Fruit fly (Drosophila melanogaster) whole organism, embryonic: ENCODE measurements around the gene Or19a.

ENCODE experiments used
- ATbp ChIP-seq: fragments of 200-800 bp; sonication (Bioruptor generic); optimal IDR thresholded peaks from 2 replicates; lab custom pipeline; 2017; ENCODE audit warnings: missing biosample characterization, mild to moderate bottlenecking, missing genetic modification characterization, missing genetic modification reagents
- CG10543 ChIP-seq: fragments of 200-800 bp; sonication (Bioruptor generic); optimal IDR thresholded peaks from 3 replicates; lab custom pipeline; 2017; ENCODE audit warnings: missing biosample characterization, mild to moderate bottlenecking, missing genetic modification characterization, moderate library complexity
- CG11085 ChIP-seq: fragments of 200-800 bp; sonication (Bioruptor generic); IDR thresholded peaks from 2 replicates; pipeline ENCODE4 v1.3.6; 2022; ENCODE audit warnings: missing biosample characterization, missing genetic modification characterization
- CG12219 ChIP-seq: fragments of 200-800 bp; sonication (Bioruptor generic); optimal IDR thresholded peaks from 3 replicates; lab custom pipeline; 2018; ENCODE audit warnings: missing biosample characterization, mild to moderate bottlenecking, missing genetic modification characterization
- CG12942 ChIP-seq: fragments of 200-800 bp; sonication (Bioruptor generic); optimal IDR thresholded peaks from 3 replicates; lab custom pipeline; 2016; ENCODE audit warnings: missing biosample characterization, missing genetic modification characterization
- CG13287 ChIP-seq: fragments of 200-800 bp; sonication (Bioruptor generic); IDR thresholded peaks from 2 replicates; pipeline ENCODE4 v1.3.6; 2022; ENCODE audit warnings: missing biosample characterization, missing genetic modification characterization; ENCODE audit not compliant: partially characterized antibody
- CG14050 ChIP-seq: fragments of 200-800 bp; sonication (Bioruptor generic); IDR thresholded peaks from 3 replicates; pipeline ENCODE4 v1.3.6; 2022; ENCODE audit warnings: missing biosample characterization, missing genetic modification characterization
- CG15479 ChIP-seq: fragments of 200-800 bp; sonication (Bioruptor generic); optimal IDR thresholded peaks from 3 replicates; lab custom pipeline; 2019; ENCODE audit warnings: missing biosample characterization, mild to moderate bottlenecking, missing genetic modification characterization, moderate library complexity
- CG1602 ChIP-seq: fragments of 200-800 bp; sonication (Bioruptor generic); optimal IDR thresholded peaks from 3 replicates; lab custom pipeline; 2016; ENCODE audit warnings: missing biosample characterization, missing genetic modification characterization
- CG1603 ChIP-seq: fragments of 200-800 bp; sonication (Bioruptor generic); optimal IDR thresholded peaks from 2 replicates; lab custom pipeline; 2019; ENCODE audit warnings: missing biosample characterization, mild to moderate bottlenecking, missing genetic modification characterization, moderate library complexity
- CG17186 ChIP-seq: fragments of 200-800 bp; sonication (Bioruptor generic); optimal IDR thresholded peaks from 3 replicates; lab custom pipeline; 2017; ENCODE audit warnings: missing biosample characterization, missing genetic modification reagents, missing genetic modification characterization
- CG18476 ChIP-seq: fragments of 200-800 bp; sonication (Bioruptor generic); optimal IDR thresholded peaks from 2 replicates; lab custom pipeline; 2016; ENCODE audit warnings: missing biosample characterization, mild to moderate bottlenecking, missing genetic modification characterization
- CG30020 ChIP-seq: fragments of 200-800 bp; optimal IDR thresholded peaks from 2 replicates; lab custom pipeline; 2019; ENCODE audit warnings: missing biosample characterization, mild to moderate bottlenecking, missing genetic modification characterization, moderate library complexity
- CG32767 ChIP-seq: fragments of 200-800 bp; sonication (Bioruptor generic); IDR thresholded peaks from 2 replicates; pipeline ENCODE4 v1.3.6; 2022; ENCODE audit warnings: missing biosample characterization, missing genetic modification characterization
- CG6765 ChIP-seq: fragments of 200-800 bp; sonication (Bioruptor generic); optimal IDR thresholded peaks from 3 replicates; lab custom pipeline; 2017; ENCODE audit warnings: missing biosample characterization, mild to moderate bottlenecking, missing genetic modification characterization
- CG9797 ChIP-seq: fragments of 200-800 bp; sonication (Bioruptor generic); optimal IDR thresholded peaks from 3 replicates; lab custom pipeline; 2018; ENCODE audit warnings: missing biosample characterization, mild to moderate bottlenecking, missing genetic modification characterization
- Deaf1 ChIP-seq: fragments of 200-800 bp; optimal IDR thresholded peaks from 3 replicates; lab custom pipeline; 2019; ENCODE audit warnings: missing biosample characterization, mild to moderate bottlenecking, missing genetic modification characterization, moderate library complexity
- Elba2 ChIP-seq: fragments of 200-800 bp; sonication (Bioruptor generic); optimal IDR thresholded peaks from 3 replicates; lab custom pipeline; 2016; ENCODE audit warnings: missing biosample characterization, missing genetic modification characterization
- Gug ChIP-seq: fragments of 200-800 bp; sonication (Bioruptor generic); IDR thresholded peaks from 4 replicates; pipeline ENCODE4 v1.3.6; 2022; ENCODE audit warnings: missing biosample characterization, missing genetic modification characterization
- HLH4C ChIP-seq: fragments of 200-800 bp; sonication (Bioruptor generic); IDR thresholded peaks from 3 replicates; pipeline ENCODE4 v1.3.6; 2022; ENCODE audit warnings: missing biosample characterization, missing genetic modification characterization; ENCODE audit not compliant: partially characterized antibody
- HLHmδ ChIP-seq: fragments of 200-800 bp; sonication (Bioruptor generic); optimal IDR thresholded peaks from 2 replicates; lab custom pipeline; 2018; ENCODE audit warnings: missing biosample characterization, mild to moderate bottlenecking, missing genetic modification characterization, moderate library complexity
- Med ChIP-seq: fragments of 200-800 bp; sonication (Bioruptor generic); peaks from one replicate; lab custom pipeline; 2016; ENCODE audit warnings: missing biosample characterization, missing genetic modification characterization, mild to moderate bottlenecking, inconsistent platforms, moderate library complexity
- Myb ChIP-seq: fragments of 200-800 bp; sonication (Bioruptor generic); optimal IDR thresholded peaks from 2 replicates; lab custom pipeline; 2016; ENCODE audit warnings: missing biosample characterization, missing genetic modification characterization
- NfI ChIP-seq: fragments of 200-800 bp; sonication (Bioruptor generic); optimal IDR thresholded peaks from 3 replicates; lab custom pipeline; 2018; ENCODE audit warnings: missing biosample characterization, mild to moderate bottlenecking, missing genetic modification characterization, moderate library complexity
- Opbp ChIP-seq: fragments of 200-800 bp; sonication (Bioruptor generic); IDR thresholded peaks from 3 replicates; pipeline ENCODE4 v1.3.6; 2022; ENCODE audit warnings: missing biosample characterization, missing genetic modification characterization; ENCODE audit not compliant: partially characterized antibody
- Six4 ChIP-seq: fragments of 200-800 bp; sonication (Bioruptor generic); optimal IDR thresholded peaks from 2 replicates; lab custom pipeline; 2016; ENCODE audit warnings: missing biosample characterization, missing genetic modification characterization
- Sox100B ChIP-seq: fragments of 200-800 bp; sonication (Bioruptor generic); optimal IDR thresholded peaks from 3 replicates; lab custom pipeline; 2018; ENCODE audit warnings: missing biosample characterization, mild to moderate bottlenecking, missing genetic modification characterization
- Ssrp ChIP-seq: fragments of 200-800 bp; sonication (Bioruptor generic); optimal IDR thresholded peaks from 2 replicates; lab custom pipeline; 2018; ENCODE audit warnings: missing biosample characterization, mild to moderate bottlenecking, missing genetic modification characterization, moderate library complexity
- Vsx1 ChIP-seq: fragments of 200-800 bp; sonication (Bioruptor generic); optimal IDR thresholded peaks from 2 replicates; lab custom pipeline; 2017; ENCODE audit warnings: missing biosample characterization, mild to moderate bottlenecking, missing genetic modification characterization, missing genetic modification reagents
- Xrp1 ChIP-seq: fragments of 200-800 bp; sonication (Bioruptor generic); IDR thresholded peaks from 2 replicates; pipeline ENCODE4 v1.3.6; 2022; ENCODE audit warnings: missing biosample characterization, missing genetic modification characterization
- YL-1 ChIP-seq: fragments of 200-800 bp; sonication (Bioruptor generic); optimal IDR thresholded peaks from 3 replicates; lab custom pipeline; 2017; ENCODE audit warnings: missing biosample characterization, mild to moderate bottlenecking, missing genetic modification characterization
- aop ChIP-seq: fragments of 200-800 bp; sonication (Bioruptor generic); IDR thresholded peaks from 2 replicates; pipeline ENCODE4 v1.3.6; 2022; ENCODE audit warnings: missing biosample characterization, missing genetic modification characterization
- btn ChIP-seq: fragments of 200-800 bp; sonication (Bioruptor generic); optimal IDR thresholded peaks from 2 replicates; lab custom pipeline; 2016; ENCODE audit warnings: missing biosample characterization, missing genetic modification characterization
- chinmo ChIP-seq: fragments of 200-800 bp; sonication (Bioruptor generic); IDR thresholded peaks from 4 replicates; pipeline ENCODE4 v1.3.6; 2022; ENCODE audit warnings: missing biosample characterization, missing genetic modification characterization; ENCODE audit not compliant: partially characterized antibody
- crp ChIP-seq, 2 experiments: fragments of 200-800 bp; sonication (Bioruptor generic); optimal IDR thresholded peaks; 2 replicates in 1 of 2; 3 replicates in 1 of 2; lab custom pipeline; 2017; ENCODE audit warnings: missing biosample characterization in 2 of 2, missing genetic modification characterization in 2 of 2, mild to moderate bottlenecking in 1 of 2, moderate library complexity in 1 of 2
- esg ChIP-seq: fragments of 200-800 bp; sonication (Bioruptor generic); conservative IDR thresholded peaks from 2 replicates; pipeline ENCODE4 v1.3.6; 2022; ENCODE audit warnings: missing biosample characterization, missing genetic modification characterization
- gem ChIP-seq: fragments of 200-800 bp; sonication (Bioruptor generic); optimal IDR thresholded peaks from 2 replicates; lab custom pipeline; 2019; ENCODE audit warnings: missing biosample characterization, mild to moderate bottlenecking, missing genetic modification characterization, moderate library complexity
- inv ChIP-seq: fragments of 200-800 bp; sonication (Bioruptor generic); IDR thresholded peaks from 2 replicates; pipeline ENCODE4 v1.3.6; 2022; ENCODE audit warnings: missing biosample characterization, missing genetic modification characterization; ENCODE audit not compliant: partially characterized antibody
- ken ChIP-seq: fragments of 200-800 bp; sonication (Bioruptor generic); IDR thresholded peaks from 3 replicates; pipeline ENCODE4 v1.3.6; 2022; ENCODE audit warnings: missing biosample characterization, missing genetic modification characterization
- luna ChIP-seq: fragments of 200-800 bp; sonication (Bioruptor generic); optimal IDR thresholded peaks from 2 replicates; lab custom pipeline; 2016; ENCODE audit warnings: missing biosample characterization, missing genetic modification characterization
- nerfin-2 ChIP-seq: fragments of 200-800 bp; sonication (Bioruptor generic); IDR thresholded peaks from 2 replicates; pipeline ENCODE4 v1.3.6; 2022; ENCODE audit warnings: missing biosample characterization, missing genetic modification characterization; ENCODE audit not compliant: partially characterized antibody
- org-1 ChIP-seq: fragments of 200-800 bp; sonication (Bioruptor generic); optimal IDR thresholded peaks from 2 replicates; lab custom pipeline; 2017; ENCODE audit warnings: missing biosample characterization, missing genetic modification characterization
- pan ChIP-seq, 4 experiments: fragments of >200 bp in 3 of 4; fragments of 200-800 bp in 1 of 4; sonication (Bioruptor generic) in 1 of 4; optimal IDR thresholded peaks in 3 of 4; IDR thresholded peaks in 1 of 4; 2 replicates each; pipeline versions ENCODE4 v1.3.6 to Lab custom; 2017 to 2022; ENCODE audit warnings: missing biosample characterization in 2 of 4, missing genetic modification characterization in 2 of 4, mixed read lengths in 1 of 4
- ranshi ChIP-seq: fragments of 200-800 bp; sonication (Bioruptor generic); IDR thresholded peaks from 2 replicates; pipeline ENCODE4 v1.3.6; 2022; ENCODE audit warnings: missing biosample characterization, missing genetic modification characterization
- sens ChIP-seq: fragments of 200-800 bp; sonication (Bioruptor generic); peaks from one replicate; lab custom pipeline; 2016; ENCODE audit warnings: missing biosample characterization, missing genetic modification characterization
- sim ChIP-seq: fragments of 200-800 bp; sonication (Bioruptor generic); IDR thresholded peaks from 2 replicates; pipeline ENCODE4 v1.3.6; 2022; ENCODE audit warnings: missing biosample characterization, missing genetic modification characterization
- sr ChIP-seq: fragments of 200-800 bp; sonication (Bioruptor generic); IDR thresholded peaks from 3 replicates; pipeline ENCODE4 v1.3.6; 2022; ENCODE audit warnings: missing biosample characterization, missing genetic modification characterization
- stwl ChIP-seq: fragments of 200-800 bp; sonication (Bioruptor generic); optimal IDR thresholded peaks from 3 replicates; lab custom pipeline; 2018; ENCODE audit warnings: missing biosample characterization, mild to moderate bottlenecking, missing genetic modification characterization, moderate library complexity
- tna ChIP-seq: fragments of 200-800 bp; sonication (Bioruptor generic); IDR thresholded peaks from 2 replicates; pipeline ENCODE4 v1.3.6; 2022; ENCODE audit warnings: missing biosample characterization, missing genetic modification characterization; ENCODE audit not compliant: partially characterized antibody

Gene Or19a

dm6 chrX:20159679-20160140 lies 16.7 kb upstream of the Or19a start, which contains the start of gene Rab35 (continued):
- TF ChIP-seq CG15479 (GFP tag; lab: Kevin White, UChicago) (no peak), sim (GFP tag; lab: Robert Waterston, UW) (no peak), CG12942 (GFP tag; lab: Kevin White, UChicago) (no peak), gem (tag; lab: Kevin White, UChicago) (peak; percentile 41), YL-1 (GFP tag; lab: Kevin White, UChicago) (no peak), stwl (peak; percentile 54), chinmo (peak; percentile 72; the same call in 1 of the 4 replicates), Vsx1 (GFP tag; lab: Kevin White, UChicago) (no peak), ranshi (GFP tag; lab: Robert Waterston, UW) (peak; percentile 12; the same call in 1 of the 2 replicates), Xrp1 (GFP tag; lab: Robert Waterston, UW) (0 out of 2 replicates have a peak, but pooled peaks have one; percentile 10), CG1602 (no peak), esg (GFP tag; lab: Robert Waterston, UW) (0 out of 2 replicates have a peak, but pooled peaks have one; percentile 13), CG14050 (no peak), pan (optimal IDR thresholded peaks at IDR 0.05; lab: Kevin White, UChicago) (no peak), pan (GFP tag; optimal IDR thresholded peaks at IDR 0.05 in 1 of 2, IDR thresholded peaks at IDR 0.05 in 1 of 2) (no peak), Med (GFP tag; lab: Kevin White, UChicago) (peak; percentile 66), Deaf1 (tag; lab: Kevin White, UChicago) (no peak), CG6765 (GFP tag; lab: Kevin White, UChicago) (no peak), CG1603 (tag; lab: Kevin White, UChicago) (peak; percentile 82), CG18476 (GFP tag; lab: Kevin White, UChicago) (peak; percentile 28), NfI (peak; percentile 24), sens (no peak), CG32767 (GFP tag; lab: Robert Waterston, UW) (no peak), nerfin-2 (GFP tag; lab: Robert Waterston, UW) (peak; percentile 91), btn (GFP tag; lab: Kevin White, UChicago) (no peak), CG13287 (GFP tag; lab: Robert Waterston, UW) (peak; percentile 93), crp (GFP tag; optimal IDR thresholded peaks at IDR 0.05; lab: Kevin White, UChicago) (no peak), CG11085 (GFP tag; lab: Robert Waterston, UW) (no peak), CG17186 (peak; percentile 28), CG12219 (GFP tag; lab: Kevin White, UChicago) (no peak), luna (no peak), Gug (GFP tag; lab: Robert Waterston, UW) (peak; percentile 25; the same call in 1 of the 4 replicates), Opbp (GFP tag; lab: Robert Waterston, UW) (peak; percentile 91), tna (GFP tag; lab: Robert Waterston, UW) (peak; percentile 80), Sox100B (GFP tag; lab: Kevin White, UChicago) (no peak), CG9797 (peak; percentile 10), Elba2 (GFP tag; lab: Kevin White, UChicago) (no peak), Six4 (no peak), HLH4C (GFP tag; lab: Robert Waterston, UW) (peak; percentile 92), Myb (GFP tag; lab: Kevin White, UChicago) (no peak), ken (GFP tag; lab: Robert Waterston, UW) (no peak), HLHmδ (GFP tag; lab: Kevin White, UChicago) (no peak), ATbp (GFP tag; lab: Kevin White, UChicago) (no peak), sr (GFP tag; lab: Robert Waterston, UW) (no peak), aop (GFP tag; lab: Robert Waterston, UW) (no peak), Ssrp (tag; lab: Kevin White, UChicago) (no peak), inv (peak; percentile 95), CG30020 (tag; lab: Kevin White, UChicago) (peak; percentile 68), CG10543 (GFP tag; lab: Kevin White, UChicago) (no peak), org-1 (GFP tag; lab: Kevin White, UChicago) (no peak)
